Worm (Caenorhabditis elegans): ENCODE data around the gene pgam-5.

pgam-5 gene

ce11 chrII:7549035-7549434, 49.5 kb downstream of the pgam-5 start, which contains the start of gene tph-1 (continued):
- TF ChIP-seq F52B5.7 (tag; optimal IDR thresholded peaks at IDR 0.05) (no peak), snpc-3.4 (tag; optimal IDR thresholded peaks at IDR 0.05) (no peak), akir-1 (GFP tag; optimal IDR thresholded peaks at IDR 0.05) (no peak), B0019.2 (GFP tag; conservative IDR thresholded peaks at IDR 0.05) (no peak)

- no peak for TF ChIP-seq him-1 (tag; optimal IDR thresholded peaks at IDR 0.05)
- no peak for TF ChIP-seq mes-4 (tag; optimal IDR thresholded peaks at IDR 0.05)
- no peak for TF ChIP-seq ztf-28 (GFP tag; IDR thresholded peaks at IDR 0.05)
- TF ChIP-seq lin-26 (GFP tag; IDR thresholded peaks at IDR 0.05) = no peak
- TF ChIP-seq B0261.1 (tag; optimal IDR thresholded peaks at IDR 0.05) = no peak
- no peak for TF ChIP-seq ceh-100 (GFP tag; IDR thresholded peaks at IDR 0.05)
- no peak for TF ChIP-seq ztf-18 (tag; optimal IDR thresholded peaks at IDR 0.05)
- TF ChIP-seq K11D2.4 (GFP tag; IDR thresholded peaks at IDR 0.05) = no peak
- TF ChIP-seq lsy-27 (tag; optimal IDR thresholded peaks at IDR 0.05; ENCODE audit: borderline replicate concordance, insufficient read depth) = no peak
- TF ChIP-seq akir-1 (GFP tag; optimal IDR thresholded peaks at IDR 0.05) = no peak
- no peak for TF ChIP-seq lir-1 (GFP tag; conservative IDR thresholded peaks at IDR 0.05)
- no peak for TF ChIP-seq F55B11.4 (tag; optimal IDR thresholded peaks at IDR 0.05; ENCODE audit: borderline replicate concordance, insufficient read depth)
- no peak for TF ChIP-seq dox-1 (GFP tag; IDR thresholded peaks at IDR 0.05)
- no peak for TF ChIP-seq F49E8.2 (tag; optimal IDR thresholded peaks at IDR 0.05; ENCODE audit: insufficient read depth)
- TF ChIP-seq madf-8 (GFP tag; conservative IDR thresholded peaks at IDR 0.05) = no peak
- no peak for TF ChIP-seq T07F8.4 (tag; optimal IDR thresholded peaks at IDR 0.05)
Measured at ce11 chrII:7548044-7548443, 50.5 kb downstream of the pgam-5 start, which contains the start of gene fbxa-224. Gene fbxa-224 (minus strand): TSS chrII:7548144.
